Fruit fly (Drosophila melanogaster) whole organism, embryonic: Measurements from ENCODE around the gene hook.
A peak's percentile ranks its signal among the peaks of the same experiment; 100 is the strongest.

Source experiments
- Abd-B ChIP-seq: fragments of 200-800 bp; sonication (Bioruptor generic); optimal IDR thresholded peaks from 2 replicates; lab custom pipeline; 2018; ENCODE audit warnings: missing biosample characterization, mild to moderate bottlenecking, missing genetic modification characterization, moderate library complexity
- Adf1 ChIP-seq: fragments of 200-800 bp; sonication (Bioruptor generic); IDR thresholded peaks from 2 replicates; pipeline ENCODE4 v1.3.6; 2022; ENCODE audit warnings: missing biosample characterization, missing genetic modification characterization
- Atf6 ChIP-seq: fragments of 200-800 bp; sonication (Bioruptor generic); IDR thresholded peaks from 2 replicates; pipeline ENCODE4 v1.3.6; 2022; ENCODE audit warnings: missing biosample characterization, missing genetic modification characterization
- CG10565 ChIP-seq: fragments of 200-800 bp; sonication (Bioruptor generic); optimal IDR thresholded peaks from 3 replicates; lab custom pipeline; 2016; ENCODE audit warnings: missing biosample characterization, mild to moderate bottlenecking, missing genetic modification characterization
- CG11456 ChIP-seq: fragments of 200-800 bp; sonication (Bioruptor generic); IDR thresholded peaks from 3 replicates; pipeline ENCODE4 v1.3.6; 2022; ENCODE audit warnings: missing biosample characterization, missing genetic modification characterization
- CG15514 ChIP-seq: fragments of 200-800 bp; sonication (Bioruptor generic); optimal IDR thresholded peaks from 3 replicates; lab custom pipeline; 2017; ENCODE audit warnings: missing biosample characterization, missing genetic modification characterization, mild to moderate bottlenecking, moderate library complexity, missing genetic modification reagents
- CG15601 ChIP-seq: fragments of 200-800 bp; sonication (Bioruptor generic); optimal IDR thresholded peaks from 3 replicates; lab custom pipeline; 2019; ENCODE audit warnings: missing biosample characterization, mild to moderate bottlenecking, missing genetic modification characterization, moderate library complexity
- CG15696 ChIP-seq: fragments of 200-800 bp; sonication (Bioruptor generic); optimal IDR thresholded peaks from 2 replicates; lab custom pipeline; 2019; ENCODE audit warnings: missing biosample characterization, mild to moderate bottlenecking, missing genetic modification characterization, moderate library complexity
- CG1603 ChIP-seq: fragments of 200-800 bp; sonication (Bioruptor generic); optimal IDR thresholded peaks from 2 replicates; lab custom pipeline; 2019; ENCODE audit warnings: missing biosample characterization, mild to moderate bottlenecking, missing genetic modification characterization, moderate library complexity
- CG17186 ChIP-seq: fragments of 200-800 bp; sonication (Bioruptor generic); optimal IDR thresholded peaks from 3 replicates; lab custom pipeline; 2017; ENCODE audit warnings: missing biosample characterization, missing genetic modification reagents, missing genetic modification characterization
- CG17912 ChIP-seq: fragments of 200-800 bp; sonication (Bioruptor generic); optimal IDR thresholded peaks from 2 replicates; lab custom pipeline; 2018; ENCODE audit warnings: missing biosample characterization, mild to moderate bottlenecking, missing genetic modification characterization
- CG18011 ChIP-seq: fragments of 200-800 bp; sonication (Bioruptor generic); optimal IDR thresholded peaks from 2 replicates; lab custom pipeline; 2017; ENCODE audit warnings: missing biosample characterization, missing genetic modification characterization, mild to moderate bottlenecking, moderate library complexity, missing genotype
- CG18619 ChIP-seq: fragments of 200-800 bp; sonication (Bioruptor generic); optimal IDR thresholded peaks from 3 replicates; lab custom pipeline; 2017; ENCODE audit warnings: missing biosample characterization, mild to moderate bottlenecking, missing genetic modification characterization
- CG30431 ChIP-seq: fragments of 200-800 bp; sonication (Bioruptor generic); optimal IDR thresholded peaks from 2 replicates; lab custom pipeline; 2017; ENCODE audit warnings: missing biosample characterization, missing genetic modification characterization
- CG31388 ChIP-seq: fragments of 200-800 bp; sonication (Bioruptor generic); optimal IDR thresholded peaks from 2 replicates; lab custom pipeline; 2016; ENCODE audit warnings: missing biosample characterization, missing genetic modification characterization
- CG32772 ChIP-seq: fragments of 200-800 bp; sonication (Bioruptor generic); IDR thresholded peaks from 2 replicates; pipeline ENCODE4 v1.3.6; 2022; ENCODE audit warnings: missing biosample characterization, missing genetic modification characterization
- CG4282 ChIP-seq: fragments of 200-800 bp; sonication (Bioruptor generic); optimal IDR thresholded peaks from 2 replicates; lab custom pipeline; 2016; ENCODE audit warnings: missing biosample characterization, missing genetic modification characterization
- CG4360 ChIP-seq: fragments of 200-800 bp; sonication (Bioruptor generic); IDR thresholded peaks from 2 replicates; pipeline ENCODE4 v1.3.6; 2022; ENCODE audit warnings: missing biosample characterization, missing genetic modification characterization
- CG6765 ChIP-seq: fragments of 200-800 bp; sonication (Bioruptor generic); optimal IDR thresholded peaks from 3 replicates; lab custom pipeline; 2017; ENCODE audit warnings: missing biosample characterization, mild to moderate bottlenecking, missing genetic modification characterization
- CG6813 ChIP-seq: fragments of 200-800 bp; sonication (Bioruptor generic); optimal IDR thresholded peaks from 2 replicates; lab custom pipeline; 2017; ENCODE audit warnings: missing biosample characterization, missing genetic modification characterization, mild to moderate bottlenecking, moderate library complexity, missing genetic modification reagents
- CG7745 ChIP-seq: fragments of 200-800 bp; sonication (Bioruptor generic); optimal IDR thresholded peaks from 2 replicates; lab custom pipeline; 2018; ENCODE audit warnings: missing biosample characterization, mild to moderate bottlenecking, missing genetic modification characterization, moderate library complexity
- CG8089 ChIP-seq: fragments of 200-800 bp; sonication (Bioruptor generic); optimal IDR thresholded peaks from 3 replicates; lab custom pipeline; 2016; ENCODE audit warnings: missing biosample characterization, missing genetic modification characterization
- CG9932 ChIP-seq: fragments of 200-800 bp; sonication (Bioruptor generic); IDR thresholded peaks from 2 replicates; pipeline ENCODE4 v1.3.6; 2022; ENCODE audit warnings: missing biosample characterization, missing genetic modification characterization
- Dad ChIP-seq: fragments of 200-800 bp; sonication (Bioruptor generic); optimal IDR thresholded peaks from 3 replicates; lab custom pipeline; 2016; ENCODE audit warnings: missing biosample characterization, missing genetic modification characterization
- HLH54F ChIP-seq: fragments of 200-800 bp; sonication (Bioruptor generic); optimal IDR thresholded peaks from 3 replicates; lab custom pipeline; 2016; ENCODE audit warnings: missing biosample characterization, missing genetic modification characterization
- HLHmδ ChIP-seq: fragments of 200-800 bp; sonication (Bioruptor generic); optimal IDR thresholded peaks from 2 replicates; lab custom pipeline; 2018; ENCODE audit warnings: missing biosample characterization, mild to moderate bottlenecking, missing genetic modification characterization, moderate library complexity
- Hr39 ChIP-seq: fragments of >200 bp; optimal IDR thresholded peaks from 2 replicates; lab custom pipeline; 2017
- Hr78 ChIP-seq, 2 experiments: fragments of 200-800 bp in 1 of 2; fragments of >200 bp in 1 of 2; sonication (Bioruptor generic) in 1 of 2; optimal IDR thresholded peaks; 2 replicates each; lab custom pipeline; 2017 to 2019; ENCODE audit warnings: missing biosample characterization in 2 of 2, missing genetic modification characterization in 2 of 2, mild to moderate bottlenecking in 1 of 2, moderate library complexity in 1 of 2
- Lhr ChIP-seq: fragments of 200-800 bp; sonication (Bioruptor generic); optimal IDR thresholded peaks from 3 replicates; lab custom pipeline; 2017; ENCODE audit warnings: mild to moderate bottlenecking, missing biosample characterization, missing genetic modification reagents, missing genetic modification characterization
- Mad ChIP-seq: fragments of 200-800 bp; sonication (Bioruptor generic); optimal IDR thresholded peaks from 2 replicates; lab custom pipeline; 2016; ENCODE audit warnings: missing biosample characterization, missing genetic modification characterization
- Mes4 ChIP-seq: fragments of 200-800 bp; sonication (Bioruptor generic); optimal IDR thresholded peaks from 2 replicates; lab custom pipeline; 2016; ENCODE audit warnings: missing biosample characterization, missing genetic modification characterization
- NC2β ChIP-seq: fragments of 200-800 bp; sonication (Bioruptor generic); optimal IDR thresholded peaks from 2 replicates; lab custom pipeline; 2016; ENCODE audit warnings: missing biosample characterization, missing genetic modification characterization
- YL-1 ChIP-seq: fragments of 200-800 bp; sonication (Bioruptor generic); optimal IDR thresholded peaks from 3 replicates; lab custom pipeline; 2017; ENCODE audit warnings: missing biosample characterization, mild to moderate bottlenecking, missing genetic modification characterization
- abd-A ChIP-seq: fragments of 200-800 bp; sonication (Bioruptor generic); optimal IDR thresholded peaks from 3 replicates; lab custom pipeline; 2019; ENCODE audit warnings: missing biosample characterization, mild to moderate bottlenecking, missing genetic modification characterization, moderate library complexity
- ara ChIP-seq: fragments of 200-800 bp; sonication (Bioruptor generic); IDR thresholded peaks from 2 replicates; pipeline ENCODE4 v1.3.6; 2022; ENCODE audit warnings: missing biosample characterization, missing genetic modification characterization
- bab2 ChIP-seq: fragments of 200-800 bp; sonication (Bioruptor generic); optimal IDR thresholded peaks from 2 replicates; lab custom pipeline; 2016; ENCODE audit warnings: missing biosample characterization, missing genetic modification characterization
- bbx ChIP-seq: fragments of 200-800 bp; sonication (Bioruptor generic); IDR thresholded peaks from 2 replicates; pipeline ENCODE4 v1.3.6; 2022; ENCODE audit warnings: missing biosample characterization, missing genetic modification characterization; ENCODE audit not compliant: partially characterized antibody
- chn ChIP-seq: fragments of 200-800 bp; sonication (Bioruptor generic); optimal IDR thresholded peaks from 2 replicates; lab custom pipeline; 2016; ENCODE audit warnings: missing biosample characterization, missing genetic modification characterization
- gfzf ChIP-seq: fragments of 200-800 bp; sonication (Bioruptor generic); optimal IDR thresholded peaks from 2 replicates; lab custom pipeline; 2016; ENCODE audit warnings: missing biosample characterization, mild to moderate bottlenecking, missing genetic modification characterization, moderate library complexity
- grau ChIP-seq: fragments of 200-800 bp; optimal IDR thresholded peaks from 3 replicates; lab custom pipeline; 2019; ENCODE audit warnings: missing biosample characterization, mild to moderate bottlenecking, missing genetic modification characterization, moderate library complexity
- jumu ChIP-seq: fragments of 200-800 bp; sonication (Bioruptor generic); optimal IDR thresholded peaks from 3 replicates; lab custom pipeline; 2016; ENCODE audit warnings: missing biosample characterization, missing genetic modification characterization
- lmd ChIP-seq: fragments of 200-800 bp; sonication (Bioruptor generic); IDR thresholded peaks from 2 replicates; pipeline ENCODE4 v1.3.6; 2022; ENCODE audit warnings: missing biosample characterization, missing genetic modification characterization
- mam ChIP-seq: fragments of 200-800 bp; sonication (Bioruptor generic); optimal IDR thresholded peaks from 3 replicates; lab custom pipeline; 2016; ENCODE audit warnings: missing biosample characterization, missing genetic modification characterization
- pb ChIP-seq: fragments of 200-800 bp; sonication (Bioruptor generic); optimal IDR thresholded peaks from 3 replicates; lab custom pipeline; 2016; ENCODE audit warnings: missing biosample characterization, missing genetic modification characterization
- phol ChIP-seq: fragments of 200-800 bp; sonication (Bioruptor generic); optimal IDR thresholded peaks from 3 replicates; lab custom pipeline; 2018; ENCODE audit warnings: missing biosample characterization, mild to moderate bottlenecking, missing genetic modification characterization, moderate library complexity
- sisA ChIP-seq: fragments of 200-800 bp; sonication (Bioruptor generic); IDR thresholded peaks from 2 replicates; pipeline ENCODE4 v1.3.6; 2022; ENCODE audit warnings: missing biosample characterization, missing genetic modification characterization
- stc ChIP-seq: fragments of 200-800 bp; sonication (Bioruptor generic); IDR thresholded peaks from 2 replicates; pipeline ENCODE4 v1.3.6; 2022; ENCODE audit warnings: missing biosample characterization, missing genetic modification characterization
- zen ChIP-seq: fragments of 200-800 bp; sonication (Bioruptor generic); optimal IDR thresholded peaks from 3 replicates; lab custom pipeline; 2018; ENCODE audit warnings: missing biosample characterization, mild to moderate bottlenecking, missing genetic modification characterization, moderate library complexity

Gene hook

DNA sequence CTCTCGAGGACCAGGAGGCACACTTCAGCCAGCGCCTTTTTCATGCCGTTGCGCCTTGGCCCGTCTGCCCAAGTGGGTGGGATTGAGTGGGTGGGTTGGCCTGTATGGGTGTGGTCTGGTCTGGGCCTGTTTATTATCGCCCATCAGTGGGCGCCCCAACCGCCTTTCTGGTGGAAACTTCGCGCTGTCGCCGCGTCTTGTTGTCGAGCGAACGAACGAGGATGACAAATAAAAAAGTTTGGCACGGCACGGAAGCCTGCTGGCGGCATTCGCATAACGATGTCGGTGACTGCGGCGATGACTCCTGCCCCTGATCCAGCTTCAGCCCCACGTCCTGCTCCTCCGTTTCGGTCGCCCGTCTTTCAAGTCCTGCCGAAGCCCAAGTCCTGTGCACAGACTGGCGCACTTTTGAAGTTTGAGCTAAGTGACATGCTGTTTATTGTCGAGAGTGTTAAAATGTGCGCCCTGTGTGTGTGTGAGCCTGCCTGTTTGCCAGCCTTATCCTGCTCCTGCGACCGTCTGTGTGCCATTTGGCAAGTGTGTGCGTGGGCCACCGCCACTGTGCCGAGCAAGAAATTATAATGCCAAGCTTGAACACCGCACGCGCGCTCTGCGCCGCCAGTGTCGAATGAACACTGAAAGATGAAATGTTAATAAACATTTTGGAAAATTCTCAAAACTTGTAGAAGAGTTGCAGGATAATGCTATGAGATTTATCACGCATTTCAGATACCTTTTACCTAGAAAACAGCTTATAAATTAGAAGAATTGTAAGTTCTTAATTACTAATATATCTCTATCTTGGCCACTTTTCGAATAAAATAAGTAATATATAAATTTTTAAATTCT is 19.0 kb downstream of the hook start (continued):
- TF ChIP-seq lmd (GFP tag; lab: Robert Waterston, UW), result peak; percentile 62
- no peak for TF ChIP-seq Mad
- TF ChIP-seq Hr78 (GFP tag; optimal IDR thresholded peaks at IDR 0.05; lab: Kevin White, UChicago), result peak in 1 of 2 experiments; percentile 26
- TF ChIP-seq Mes4 (GFP tag; lab: Kevin White, UChicago), result no peak
- TF ChIP-seq CG15514 (GFP tag; lab: Kevin White, UChicago), result peak; percentile 64
- peak; percentile 96 for TF ChIP-seq abd-A (tag; lab: Kevin White, UChicago)
- peak; percentile 63 for TF ChIP-seq Atf6
- TF ChIP-seq HLH54F, result peak; percentile 10
- TF ChIP-seq CG4282 (GFP tag; lab: Kevin White, UChicago), result no peak
- peak; percentile 9 for TF ChIP-seq CG1603 (tag; lab: Kevin White, UChicago)
- peak; percentile 83 for TF ChIP-seq CG18619 (GFP tag; lab: Kevin White, UChicago)
- TF ChIP-seq zen (tag; lab: Kevin White, UChicago), result peak; percentile 13
- TF ChIP-seq CG30431 (GFP tag; lab: Kevin White, UChicago), result peak; percentile 12
- TF ChIP-seq chn (GFP tag; lab: Kevin White, UChicago), result no peak
- TF ChIP-seq gfzf (GFP tag; lab: Kevin White, UChicago), result no peak
- TF ChIP-seq Hr39 (lab: Kevin White, UChicago), result no peak
- no peak for TF ChIP-seq NC2β
- peak; percentile 35 for TF ChIP-seq CG31388 (GFP tag; lab: Kevin White, UChicago)
- TF ChIP-seq CG4360 (GFP tag; lab: Robert Waterston, UW), result no peak
- no peak for TF ChIP-seq CG8089 (GFP tag; lab: Kevin White, UChicago)
- TF ChIP-seq CG11456 (GFP tag; lab: Robert Waterston, UW), result no peak
- peak; percentile 73 for TF ChIP-seq sisA (GFP tag; lab: Robert Waterston, UW)
- peak; percentile 77 for TF ChIP-seq phol (tag; lab: Kevin White, UChicago)
- TF ChIP-seq CG9932 (GFP tag; lab: Robert Waterston, UW), result peak; percentile 53
- peak; percentile 4 for TF ChIP-seq CG18011
- no peak for TF ChIP-seq CG17186 (GFP tag; lab: Kevin White, UChicago)
- TF ChIP-seq YL-1, result peak; percentile 6
- TF ChIP-seq grau (tag; lab: Kevin White, UChicago), result peak; percentile 85
- no peak for TF ChIP-seq HLHmδ (GFP tag; lab: Kevin White, UChicago)
- TF ChIP-seq mam (GFP tag; lab: Kevin White, UChicago), result peak; percentile 20
- TF ChIP-seq pb (GFP tag; lab: Kevin White, UChicago), result no peak
- TF ChIP-seq CG6813 (GFP tag; lab: Kevin White, UChicago), result peak; percentile 70
- no peak for TF ChIP-seq Lhr
- no peak for TF ChIP-seq bbx (GFP tag; lab: Robert Waterston, UW)
- TF ChIP-seq jumu (GFP tag; lab: Kevin White, UChicago), result no peak
- TF ChIP-seq Dad (GFP tag; lab: Kevin White, UChicago), result no peak
- no peak for TF ChIP-seq Adf1
- 0 out of 2 replicates have a peak, but pooled peaks have one; percentile 29 for TF ChIP-seq CG32772
- peak; percentile 15 for TF ChIP-seq CG17912 (GFP tag; lab: Kevin White, UChicago)
- peak; percentile 54 for TF ChIP-seq stc (GFP tag; lab: Robert Waterston, UW)
- TF ChIP-seq CG15696, result peak; percentile 26
- peak; percentile 53 for TF ChIP-seq Abd-B
- peak; percentile 80 for TF ChIP-seq CG6765
- TF ChIP-seq CG15601 (tag; lab: Kevin White, UChicago), result peak; percentile 66
- peak; percentile 49 for TF ChIP-seq bab2
- no peak; the same call in 1 of the 2 replicates for TF ChIP-seq ara (GFP tag; lab: Robert Waterston, UW)
- TF ChIP-seq CG7745 (tag; lab: Kevin White, UChicago), result no peak
- no peak for TF ChIP-seq CG10565 (GFP tag; lab: Kevin White, UChicago)
